Fruit fly (Drosophila melanogaster) whole organism, embryonic: ENCODE measurements around the gene CG10347.

ENCODE experiments used
- Bgb ChIP-seq: fragments of 200-800 bp; sonication (Bioruptor generic); IDR thresholded peaks from 2 replicates; pipeline ENCODE4 v1.3.6; 2022; ENCODE audit warnings: missing biosample characterization, missing genetic modification characterization; ENCODE audit not compliant: partially characterized antibody
- CG10147 ChIP-seq: fragments of 200-800 bp; sonication (Bioruptor generic); optimal IDR thresholded peaks from 2 replicates; lab custom pipeline; 2019; ENCODE audit warnings: missing biosample characterization, mild to moderate bottlenecking, missing genetic modification characterization, moderate library complexity
- CG10431 ChIP-seq: fragments of 200-800 bp; sonication (Bioruptor generic); optimal IDR thresholded peaks from 3 replicates; lab custom pipeline; 2018; ENCODE audit warnings: missing biosample characterization, mild to moderate bottlenecking, missing genetic modification characterization
- CG10979 ChIP-seq: fragments of 200-800 bp; sonication (Bioruptor generic); optimal IDR thresholded peaks from 2 replicates; lab custom pipeline; 2018; ENCODE audit warnings: missing biosample characterization, mild to moderate bottlenecking, missing genetic modification characterization, moderate library complexity
- CG11398 ChIP-seq: fragments of 200-800 bp; sonication (Bioruptor generic); optimal IDR thresholded peaks from 2 replicates; lab custom pipeline; 2016; ENCODE audit warnings: missing biosample characterization, missing genetic modification characterization
- CG11504 ChIP-seq: fragments of 200-800 bp; sonication (Bioruptor generic); optimal IDR thresholded peaks from 3 replicates; lab custom pipeline; 2019; ENCODE audit warnings: missing biosample characterization, mild to moderate bottlenecking, missing genetic modification characterization, moderate library complexity
- CG12071 ChIP-seq: fragments of 200-800 bp; sonication (Bioruptor generic); optimal IDR thresholded peaks from 3 replicates; lab custom pipeline; 2018; ENCODE audit warnings: missing biosample characterization, mild to moderate bottlenecking, missing genetic modification characterization
- CG12659 ChIP-seq: fragments of 200-800 bp; sonication (Bioruptor generic); optimal IDR thresholded peaks from 3 replicates; lab custom pipeline; 2017; ENCODE audit warnings: mild to moderate bottlenecking, missing biosample characterization, missing genetic modification reagents, missing genetic modification characterization
- CG14860 ChIP-seq: fragments of 200-800 bp; sonication (Bioruptor generic); IDR thresholded peaks from 3 replicates; pipeline ENCODE4 v1.3.6; 2022; ENCODE audit warnings: missing biosample characterization, missing genetic modification characterization; ENCODE audit not compliant: partially characterized antibody
- CG15011 ChIP-seq: fragments of 200-800 bp; sonication (Bioruptor generic); optimal IDR thresholded peaks from 3 replicates; lab custom pipeline; 2018; ENCODE audit warnings: missing biosample characterization, mild to moderate bottlenecking, missing genetic modification characterization
- CG1602 ChIP-seq: fragments of 200-800 bp; sonication (Bioruptor generic); optimal IDR thresholded peaks from 3 replicates; lab custom pipeline; 2016; ENCODE audit warnings: missing biosample characterization, missing genetic modification characterization
- CG1603 ChIP-seq: fragments of 200-800 bp; sonication (Bioruptor generic); optimal IDR thresholded peaks from 2 replicates; lab custom pipeline; 2019; ENCODE audit warnings: missing biosample characterization, mild to moderate bottlenecking, missing genetic modification characterization, moderate library complexity
- CG17359 ChIP-seq: fragments of 200-800 bp; sonication (Bioruptor generic); optimal IDR thresholded peaks from 3 replicates; lab custom pipeline; 2018; ENCODE audit warnings: missing biosample characterization, mild to moderate bottlenecking, missing genetic modification characterization, moderate library complexity
- CG18476 ChIP-seq: fragments of 200-800 bp; sonication (Bioruptor generic); optimal IDR thresholded peaks from 2 replicates; lab custom pipeline; 2016; ENCODE audit warnings: missing biosample characterization, mild to moderate bottlenecking, missing genetic modification characterization
- CG18619 ChIP-seq: fragments of 200-800 bp; sonication (Bioruptor generic); optimal IDR thresholded peaks from 3 replicates; lab custom pipeline; 2017; ENCODE audit warnings: missing biosample characterization, mild to moderate bottlenecking, missing genetic modification characterization
- CG30020 ChIP-seq: fragments of 200-800 bp; optimal IDR thresholded peaks from 2 replicates; lab custom pipeline; 2019; ENCODE audit warnings: missing biosample characterization, mild to moderate bottlenecking, missing genetic modification characterization, moderate library complexity
- CG33557 ChIP-seq: fragments of 200-800 bp; sonication (Bioruptor generic); optimal IDR thresholded peaks from 2 replicates; lab custom pipeline; 2019; ENCODE audit warnings: missing biosample characterization, mild to moderate bottlenecking, missing genetic modification characterization, moderate library complexity
- CG34422 ChIP-seq: fragments of 200-800 bp; sonication (Bioruptor generic); IDR thresholded peaks from 3 replicates; pipeline ENCODE4 v1.3.6; 2022; ENCODE audit warnings: missing biosample characterization, missing genetic modification characterization
- CG4328 ChIP-seq: fragments of 200-800 bp; sonication (Bioruptor generic); optimal IDR thresholded peaks from 3 replicates; lab custom pipeline; 2017; ENCODE audit warnings: missing biosample characterization, missing genetic modification reagents, missing genetic modification characterization
- CG4360 ChIP-seq: fragments of 200-800 bp; sonication (Bioruptor generic); IDR thresholded peaks from 2 replicates; pipeline ENCODE4 v1.3.6; 2022; ENCODE audit warnings: missing biosample characterization, missing genetic modification characterization
- CG43689 ChIP-seq: fragments of 200-800 bp; sonication (Bioruptor generic); IDR thresholded peaks from 2 replicates; pipeline ENCODE4 v1.3.6; 2022; ENCODE audit warnings: missing biosample characterization, missing genetic modification characterization
- CG4404 ChIP-seq: fragments of 200-800 bp; sonication (Bioruptor generic); IDR thresholded peaks from 2 replicates; pipeline ENCODE4 v1.3.6; 2022; ENCODE audit warnings: missing biosample characterization, missing genetic modification characterization
- CG6683 ChIP-seq: fragments of 200-800 bp; sonication (Bioruptor generic); optimal IDR thresholded peaks from 2 replicates; lab custom pipeline; 2017; ENCODE audit warnings: missing biosample characterization, mild to moderate bottlenecking, missing genetic modification characterization, missing genetic modification reagents
- Deaf1 ChIP-seq: fragments of 200-800 bp; optimal IDR thresholded peaks from 3 replicates; lab custom pipeline; 2019; ENCODE audit warnings: missing biosample characterization, mild to moderate bottlenecking, missing genetic modification characterization, moderate library complexity
- Dip2 ChIP-seq: fragments of 200-800 bp; sonication (Bioruptor generic); IDR thresholded peaks from 2 replicates; pipeline ENCODE4 v1.3.6; 2022; ENCODE audit warnings: missing biosample characterization, missing genetic modification characterization
- Ets97D ChIP-seq: fragments of 200-800 bp; sonication (Bioruptor generic); optimal IDR thresholded peaks from 3 replicates; lab custom pipeline; 2016; ENCODE audit warnings: missing biosample characterization, missing genetic modification characterization
- GATAe ChIP-seq: fragments of 200-800 bp; sonication (Bioruptor generic); conservative IDR thresholded peaks from 2 replicates; pipeline ENCODE4 v1.3.6; 2022; ENCODE audit warnings: missing biosample characterization, missing genetic modification characterization
- Gsc ChIP-seq: fragments of 200-800 bp; sonication (Bioruptor generic); IDR thresholded peaks from 2 replicates; pipeline ENCODE4 v1.3.6; 2022; ENCODE audit warnings: missing biosample characterization, missing genetic modification characterization
- Oli ChIP-seq: fragments of 200-800 bp; sonication (Bioruptor generic); optimal IDR thresholded peaks from 2 replicates; lab custom pipeline; 2018; ENCODE audit warnings: missing biosample characterization, mild to moderate bottlenecking, missing genetic modification characterization, moderate library complexity
- Scr ChIP-seq: fragments of 200-800 bp; sonication (Bioruptor generic); IDR thresholded peaks from 2 replicates; pipeline ENCODE4 v1.3.6; 2022; ENCODE audit warnings: missing biosample characterization, missing genetic modification characterization; ENCODE audit not compliant: partially characterized antibody
- Sox100B ChIP-seq: fragments of 200-800 bp; sonication (Bioruptor generic); optimal IDR thresholded peaks from 3 replicates; lab custom pipeline; 2018; ENCODE audit warnings: missing biosample characterization, mild to moderate bottlenecking, missing genetic modification characterization
- Sry-δ ChIP-seq: fragments of 200-800 bp; sonication (Bioruptor generic); optimal IDR thresholded peaks from 2 replicates; lab custom pipeline; 2016; ENCODE audit warnings: missing biosample characterization, missing genetic modification characterization
- ab ChIP-seq: fragments of 200-800 bp; sonication (Bioruptor generic); optimal IDR thresholded peaks from 2 replicates; lab custom pipeline; 2016; ENCODE audit warnings: missing biosample characterization, missing genetic modification characterization
- ase ChIP-seq: fragments of 200-800 bp; sonication (Bioruptor generic); IDR thresholded peaks from 3 replicates; pipeline ENCODE4 v1.3.6; 2022; ENCODE audit warnings: missing biosample characterization, missing genetic modification characterization
- bab2 ChIP-seq: fragments of 200-800 bp; sonication (Bioruptor generic); optimal IDR thresholded peaks from 2 replicates; lab custom pipeline; 2016; ENCODE audit warnings: missing biosample characterization, missing genetic modification characterization
- bowl ChIP-seq: fragments of 200-800 bp; sonication (Bioruptor generic); IDR thresholded peaks from 2 replicates; pipeline ENCODE4 v1.3.6; 2022; ENCODE audit warnings: missing biosample characterization, missing genetic modification characterization
- ci ChIP-seq: fragments of 200-800 bp; sonication (Bioruptor generic); IDR thresholded peaks from 3 replicates; pipeline ENCODE4 v1.3.6; 2022; ENCODE audit warnings: missing biosample characterization, missing genetic modification characterization
- corto ChIP-seq: fragments of 200-800 bp; sonication (Bioruptor generic); optimal IDR thresholded peaks from 2 replicates; lab custom pipeline; 2016; ENCODE audit warnings: missing biosample characterization, mild to moderate bottlenecking, missing genetic modification characterization, moderate library complexity
- ems ChIP-seq: fragments of 200-800 bp; sonication (Bioruptor generic); optimal IDR thresholded peaks from 3 replicates; lab custom pipeline; 2016; ENCODE audit warnings: missing biosample characterization, missing genetic modification characterization
- inv ChIP-seq: fragments of 200-800 bp; sonication (Bioruptor generic); IDR thresholded peaks from 2 replicates; pipeline ENCODE4 v1.3.6; 2022; ENCODE audit warnings: missing biosample characterization, missing genetic modification characterization; ENCODE audit not compliant: partially characterized antibody
- lbe ChIP-seq: fragments of 200-800 bp; sonication (Bioruptor generic); optimal IDR thresholded peaks from 2 replicates; lab custom pipeline; 2016; ENCODE audit warnings: missing biosample characterization, mild to moderate bottlenecking, missing genetic modification characterization
- mirr ChIP-seq: fragments of 200-800 bp; sonication (Bioruptor generic); optimal IDR thresholded peaks from 3 replicates; lab custom pipeline; 2018; ENCODE audit warnings: missing biosample characterization, mild to moderate bottlenecking, missing genetic modification characterization
- mld ChIP-seq: fragments of 200-800 bp; sonication (Bioruptor generic); IDR thresholded peaks from 3 replicates; pipeline ENCODE4 v1.3.6; 2022; ENCODE audit warnings: missing biosample characterization, missing genetic modification characterization; ENCODE audit not compliant: partially characterized antibody
- pan ChIP-seq, 4 experiments: fragments of >200 bp in 3 of 4; fragments of 200-800 bp in 1 of 4; sonication (Bioruptor generic) in 1 of 4; optimal IDR thresholded peaks in 3 of 4; IDR thresholded peaks in 1 of 4; 2 replicates each; pipeline versions ENCODE4 v1.3.6 to Lab custom; 2017 to 2022; ENCODE audit warnings: missing biosample characterization in 2 of 4, missing genetic modification characterization in 2 of 4, mixed read lengths in 1 of 4
- ro ChIP-seq: fragments of 200-800 bp; sonication (Bioruptor generic); IDR thresholded peaks from 2 replicates; pipeline ENCODE4 v1.3.6; 2022; ENCODE audit warnings: missing biosample characterization, missing genetic modification characterization
- seq ChIP-seq: fragments of 200-800 bp; sonication (Bioruptor generic); IDR thresholded peaks from 2 replicates; pipeline ENCODE4 v1.3.6; 2022; ENCODE audit warnings: missing biosample characterization, missing genetic modification characterization
- tll ChIP-seq, 2 experiments: fragments of 200-800 bp in 1 of 2; fragments of >200 bp in 1 of 2; sonication (Bioruptor generic) in 1 of 2; optimal IDR thresholded peaks; 2 replicates each; lab custom pipeline; 2017 to 2019; ENCODE audit warnings: missing biosample characterization in 2 of 2, missing genetic modification characterization in 2 of 2, mild to moderate bottlenecking in 1 of 2, moderate library complexity in 1 of 2
- tna ChIP-seq: fragments of 200-800 bp; sonication (Bioruptor generic); IDR thresholded peaks from 2 replicates; pipeline ENCODE4 v1.3.6; 2022; ENCODE audit warnings: missing biosample characterization, missing genetic modification characterization; ENCODE audit not compliant: partially characterized antibody
- trem ChIP-seq: fragments of 200-800 bp; optimal IDR thresholded peaks from 3 replicates; lab custom pipeline; 2019; ENCODE audit warnings: missing biosample characterization, mild to moderate bottlenecking, missing genetic modification characterization, moderate library complexity
- vnd ChIP-seq: fragments of 200-800 bp; sonication (Bioruptor generic); IDR thresholded peaks from 3 replicates; pipeline ENCODE4 v1.3.6; 2022; ENCODE audit warnings: missing biosample characterization, missing genetic modification characterization; ENCODE audit not compliant: partially characterized antibody

Gene CG10347

dm6 chrX:11868866-11869265 lies 14.1 kb upstream of the CG10347 start, which contains the start of the genes Nrd1 and CG1847 (continued):
- TF ChIP-seq CG14860 (GFP tag; lab: Robert Waterston, UW) (peak; percentile 89; the same call in 2 of the 3 replicates), vnd (GFP tag; lab: Robert Waterston, UW) (peak; percentile 83), CG43689 (GFP tag; lab: Robert Waterston, UW) (no peak), CG33557 (GFP tag; lab: Kevin White, UChicago) (no peak), CG10979 (no peak), ab (GFP tag; lab: Kevin White, UChicago) (no peak), corto (no peak), inv (GFP tag; lab: Robert Waterston, UW) (peak; percentile 67), Scr (GFP tag; lab: Robert Waterston, UW) (peak; percentile 84), ro (GFP tag; lab: Robert Waterston, UW) (no peak), Ets97D (peak; percentile 17), CG1603 (tag; lab: Kevin White, UChicago) (no peak), CG15011 (GFP tag; lab: Kevin White, UChicago) (no peak), tna (GFP tag; lab: Robert Waterston, UW) (peak; percentile 87), ci (GFP tag; lab: Robert Waterston, UW) (no peak), bab2 (GFP tag; lab: Kevin White, UChicago) (no peak), pan (optimal IDR thresholded peaks at IDR 0.05; lab: Kevin White, UChicago) (no peak), pan (GFP tag; optimal IDR thresholded peaks at IDR 0.05 in 1 of 2, IDR thresholded peaks at IDR 0.05 in 1 of 2) (no peak), CG6683 (GFP tag; lab: Kevin White, UChicago) (no peak), mld (GFP tag; lab: Robert Waterston, UW) (no peak; the same call in 2 of the 3 replicates), seq (GFP tag; lab: Robert Waterston, UW) (no peak), CG12071 (GFP tag; lab: Kevin White, UChicago) (no peak), CG10147 (GFP tag; lab: Kevin White, UChicago) (no peak), CG11398 (no peak), Bgb (peak; percentile 77), CG18476 (no peak), ase (GFP tag; lab: Robert Waterston, UW) (no peak), CG12659 (GFP tag; lab: Kevin White, UChicago) (peak; percentile 57), lbe (GFP tag; lab: Kevin White, UChicago) (no peak), CG11504 (tag; lab: Kevin White, UChicago) (no peak), CG10431 (no peak), CG30020 (peak; percentile 61), Oli (tag; lab: Kevin White, UChicago) (no peak), CG17359 (tag; lab: Kevin White, UChicago) (no peak), tll (GFP tag; optimal IDR thresholded peaks at IDR 0.05; lab: Kevin White, UChicago) (no peak), CG34422 (GFP tag; lab: Robert Waterston, UW) (peak; percentile 13; the same call in 1 of the 3 replicates), trem (peak; percentile 40), bowl (GFP tag; lab: Robert Waterston, UW) (no peak), Deaf1 (tag; lab: Kevin White, UChicago) (no peak), GATAe (GFP tag; lab: Robert Waterston, UW) (no peak), Dip2 (GFP tag; lab: Robert Waterston, UW) (no peak), CG4328 (GFP tag; lab: Kevin White, UChicago) (no peak), Sry-δ (GFP tag; lab: Kevin White, UChicago) (peak; percentile 88), CG4404 (no peak), Gsc (no peak), ems (GFP tag; lab: Kevin White, UChicago) (no peak), CG1602 (GFP tag; lab: Kevin White, UChicago) (no peak), Sox100B (no peak), CG18619 (GFP tag; lab: Kevin White, UChicago) (no peak), CG4360 (GFP tag; lab: Robert Waterston, UW) (no peak), mirr (GFP tag; lab: Kevin White, UChicago) (no peak)
